Worm (Caenorhabditis elegans) whole organism, L3 larva: ENCODE measurements around the gene R05G6.10.
"Not testable (repeated sequence)": the region's sequence is repeated elsewhere in the genome, so short reads cannot be mapped to it uniquely, and the experiment has no call there.

ENCODE experiments used
- R02D3.7 ChIP-seq: fragments of 150-350 bp; optimal IDR thresholded peaks from 2 replicates; lab custom pipeline; 2014; ENCODE audit warnings: missing biosample characterization, missing genetic modification characterization
- ZK546.5 ChIP-seq: sonication (generic microtip); optimal IDR thresholded peaks from 2 replicates; lab custom pipeline; 2017; ENCODE audit warnings: missing biosample characterization, missing genetic modification characterization
- aly-2 ChIP-seq: fragments of 150-350 bp; optimal IDR thresholded peaks from 2 replicates; lab custom pipeline; 2014; ENCODE audit warnings: missing biosample characterization, missing genetic modification characterization
- ama-1 ChIP-seq: fragments of 150-350 bp; optimal IDR thresholded peaks from 2 replicates; lab custom pipeline; 2018
- ceh-16 ChIP-seq: sonication (generic microtip); optimal IDR thresholded peaks from 2 replicates; lab custom pipeline; 2017; ENCODE audit warnings: missing biosample characterization, missing genetic modification characterization
- ceh-28 ChIP-seq: fragments of 150-350 bp; optimal IDR thresholded peaks from 2 replicates; lab custom pipeline; 2014; ENCODE audit warnings: missing biosample characterization, missing genetic modification reagents, missing genetic modification characterization
- ceh-82 ChIP-seq: fragments of 150-350 bp; optimal IDR thresholded peaks from 2 replicates; lab custom pipeline; 2014; ENCODE audit warnings: missing biosample characterization, missing genetic modification characterization
- ceh-9 ChIP-seq: sonication (generic microtip); optimal IDR thresholded peaks from 2 replicates; lab custom pipeline; 2018; ENCODE audit warnings: missing biosample characterization, missing genetic modification characterization
- daf-12 ChIP-seq: fragments of 150-350 bp; optimal IDR thresholded peaks from 2 replicates; lab custom pipeline; 2014; ENCODE audit warnings: missing biosample characterization, missing genetic modification reagents, missing genetic modification characterization
- egl-27 ChIP-seq: sonication (generic microtip); optimal IDR thresholded peaks from 4 replicates; lab custom pipeline; 2017; ENCODE audit warnings: missing biosample characterization, missing genetic modification reagents, missing genetic modification characterization
- egl-5 ChIP-seq: fragments of 150-350 bp; optimal IDR thresholded peaks from 2 replicates; lab custom pipeline; 2017; ENCODE audit warnings: missing biosample characterization, missing genetic modification reagents, missing genetic modification characterization, inconsistent platforms
- elt-1 ChIP-seq: fragments of 150-350 bp; optimal IDR thresholded peaks from 2 replicates; lab custom pipeline; 2014; ENCODE audit warnings: missing biosample characterization, missing genetic modification characterization
- elt-2 ChIP-seq: sonication (generic microtip); optimal IDR thresholded peaks from 2 replicates; lab custom pipeline; 2016; ENCODE audit warnings: missing genetic modification reagents, mild to moderate bottlenecking, missing genetic modification characterization, missing compliant biosample characterization
- eor-1 ChIP-seq, 2 experiments: fragments of 150-350 bp; optimal IDR thresholded peaks; 2 replicates each; lab custom pipeline; 2014 to 2018; ENCODE audit warnings: missing biosample characterization in 2 of 2, missing genetic modification characterization in 2 of 2
- fkh-10 ChIP-seq: sonication (generic microtip); optimal IDR thresholded peaks from 2 replicates; lab custom pipeline; 2017; ENCODE audit warnings: missing biosample characterization, missing genetic modification reagents, missing genetic modification characterization
- fkh-2 ChIP-seq: fragments of 150-350 bp; optimal IDR thresholded peaks from 2 replicates; lab custom pipeline; 2014; ENCODE audit warnings: missing biosample characterization, missing genetic modification reagents, missing genetic modification characterization
- fos-1 ChIP-seq: fragments of 150-350 bp; optimal IDR thresholded peaks from 2 replicates; lab custom pipeline; 2014; ENCODE audit warnings: missing biosample characterization, missing genetic modification characterization
- jun-1 ChIP-seq: fragments of 150-350 bp; optimal IDR thresholded peaks from 2 replicates; lab custom pipeline; 2014; ENCODE audit warnings: missing biosample characterization, missing genetic modification reagents, missing genetic modification characterization
- lin-15B ChIP-seq: fragments of 150-350 bp; optimal IDR thresholded peaks from 2 replicates; lab custom pipeline; 2014; ENCODE audit warnings: missing biosample characterization, missing genetic modification characterization
- lin-39 ChIP-seq: fragments of 150-350 bp; optimal IDR thresholded peaks from 2 replicates; lab custom pipeline; 2018; ENCODE audit warnings: missing biosample characterization, missing genetic modification reagents, missing genetic modification characterization
- lsy-12 ChIP-seq: sonication (generic microtip); optimal IDR thresholded peaks from 2 replicates; lab custom pipeline; 2016; ENCODE audit warnings: mild to moderate bottlenecking, missing genetic modification characterization, missing compliant biosample characterization
- mdl-1 ChIP-seq: fragments of 150-350 bp; optimal IDR thresholded peaks from 2 replicates; lab custom pipeline; 2014; ENCODE audit warnings: missing biosample characterization, missing genetic modification characterization
- mml-1 ChIP-seq: fragments of 150-350 bp; sonication (generic microtip); optimal IDR thresholded peaks from 3 replicates; lab custom pipeline; 2014; ENCODE audit warnings: missing biosample characterization, missing genetic modification characterization
- nfya-1 ChIP-seq: sonication (generic microtip); optimal IDR thresholded peaks from 2 replicates; lab custom pipeline; 2017; ENCODE audit warnings: missing genetic modification characterization, mild to moderate bottlenecking, missing compliant biosample characterization, antibody characterized with exemption, moderate library complexity; ENCODE audit not compliant: insufficient read depth
- nhr-11 ChIP-seq: fragments of 150-350 bp; optimal IDR thresholded peaks from 2 replicates; lab custom pipeline; 2014; ENCODE audit warnings: missing biosample characterization, missing genetic modification characterization
- nhr-12 ChIP-seq: fragments of 150-350 bp; optimal IDR thresholded peaks from 2 replicates; lab custom pipeline; 2014; ENCODE audit warnings: missing biosample characterization, missing genetic modification characterization
- nhr-23 ChIP-seq: fragments of 150-350 bp; optimal IDR thresholded peaks from 2 replicates; lab custom pipeline; 2014; ENCODE audit warnings: missing biosample characterization, missing genetic modification reagents, missing genetic modification characterization
- nhr-237 ChIP-seq: fragments of 150-350 bp; optimal IDR thresholded peaks from 2 replicates; lab custom pipeline; 2014; ENCODE audit warnings: missing biosample characterization, missing genetic modification characterization
- nhr-28 ChIP-seq: fragments of 150-350 bp; optimal IDR thresholded peaks from 2 replicates; lab custom pipeline; 2014; ENCODE audit warnings: missing biosample characterization, missing genetic modification characterization
- nhr-43 ChIP-seq: sonication (generic microtip); optimal IDR thresholded peaks from 2 replicates; lab custom pipeline; 2016; ENCODE audit warnings: mild to moderate bottlenecking, missing genetic modification characterization, missing compliant biosample characterization; ENCODE audit not compliant: poor library complexity, severe bottlenecking
- nhr-67 ChIP-seq: fragments of 150-350 bp; optimal IDR thresholded peaks from 2 replicates; lab custom pipeline; 2014; ENCODE audit warnings: missing biosample characterization, missing genetic modification characterization
- nhr-76 ChIP-seq: fragments of 150-350 bp; sonication (generic microtip); optimal IDR thresholded peaks from 5 replicates; lab custom pipeline; 2014; ENCODE audit warnings: missing biosample characterization, missing genetic modification characterization
- nhr-77 ChIP-seq: fragments of 150-350 bp; optimal IDR thresholded peaks from 2 replicates; lab custom pipeline; 2014; ENCODE audit warnings: missing biosample characterization, missing genetic modification characterization
- pha-4 ChIP-seq: fragments of 150-350 bp; optimal IDR thresholded peaks from 2 replicates; lab custom pipeline; 2014; ENCODE audit warnings: missing biosample characterization, missing genetic modification reagents, missing genetic modification characterization
- pqm-1 ChIP-seq: fragments of 150-350 bp; optimal IDR thresholded peaks from 2 replicates; lab custom pipeline; 2017; ENCODE audit warnings: missing biosample characterization, missing genetic modification characterization, inconsistent platforms
- sea-2 ChIP-seq: fragments of 150-350 bp; sonication (generic microtip); optimal IDR thresholded peaks from 4 replicates; lab custom pipeline; 2014; ENCODE audit warnings: missing biosample characterization, missing genetic modification reagents, missing genetic modification characterization
- skn-1 ChIP-seq: fragments of 150-350 bp; optimal IDR thresholded peaks from 2 replicates; lab custom pipeline; 2014; ENCODE audit warnings: missing biosample characterization, missing genetic modification characterization
- snpc-4 ChIP-seq: fragments of 150-350 bp; optimal IDR thresholded peaks from 2 replicates; lab custom pipeline; 2014; ENCODE audit warnings: missing biosample characterization, missing genetic modification characterization
- tbx-2 ChIP-seq: sonication (generic microtip); optimal IDR thresholded peaks from 2 replicates; lab custom pipeline; 2016; ENCODE audit warnings: mild to moderate bottlenecking, missing genetic modification characterization, missing compliant biosample characterization
- unc-39 ChIP-seq: sonication (generic microtip); optimal IDR thresholded peaks from 4 replicates; lab custom pipeline; 2017; ENCODE audit warnings: missing biosample characterization, missing genetic modification characterization
- unc-62 ChIP-seq: fragments of 150-350 bp; sonication (generic microtip); optimal IDR thresholded peaks from 4 replicates; lab custom pipeline; 2014; ENCODE audit warnings: missing biosample characterization, missing genetic modification reagents, missing genetic modification characterization
- zag-1 ChIP-seq: fragments of 150-350 bp; optimal IDR thresholded peaks from 2 replicates; lab custom pipeline; 2014; ENCODE audit warnings: missing biosample characterization, missing genetic modification characterization
- ztf-11 ChIP-seq: fragments of 150-350 bp; optimal IDR thresholded peaks from 2 replicates; lab custom pipeline; 2014; ENCODE audit warnings: missing biosample characterization, missing genetic modification characterization
- ztf-4 ChIP-seq: fragments of 150-350 bp; optimal IDR thresholded peaks from 2 replicates; lab custom pipeline; 2014; ENCODE audit warnings: missing biosample characterization, missing genetic modification characterization

R05G6.10 gene

DNA sequence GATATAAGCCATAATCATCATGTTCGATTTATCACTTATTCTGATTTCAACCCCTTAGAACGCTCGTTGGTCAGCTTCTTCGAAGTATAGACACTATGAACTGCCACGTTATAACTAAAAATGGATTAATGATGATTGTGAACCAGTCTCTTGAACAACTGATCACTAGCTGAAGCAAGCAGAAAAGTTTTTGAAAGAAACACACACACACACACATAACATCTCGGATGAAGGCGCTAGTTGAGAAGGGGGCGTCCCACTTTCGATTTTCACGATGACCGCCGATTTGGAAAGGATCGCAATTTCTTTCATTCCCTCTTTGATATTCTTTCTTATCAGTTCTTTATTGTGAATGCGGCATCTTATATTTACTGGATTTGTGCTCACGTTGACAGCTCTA is 26.3 kb upstream of the R05G6.10 start, which contains the start of gene clec-180:
Gene clec-180, plus strand, starts transcription at position 301 of the 400 bp plus-strand sequence.
- no peak for TF ChIP-seq pha-4 (tag; lab: Kevin White, UChicago)
- TF ChIP-seq pqm-1, result no peak
- no peak for TF ChIP-seq lin-39 (tag; lab: Kevin White, UChicago)
- no peak for TF ChIP-seq jun-1
- no peak for TF ChIP-seq R02D3.7 (tag; lab: Kevin White, UChicago)
- TF ChIP-seq nhr-77 (tag; lab: Kevin White, UChicago), result no peak
- TF ChIP-seq snpc-4 (tag; lab: Kevin White, UChicago), result no peak
- no peak for TF ChIP-seq nhr-28 (tag; lab: Kevin White, UChicago)
- no peak for TF ChIP-seq ztf-4 (tag; lab: Kevin White, UChicago)
- no peak for TF ChIP-seq ZK546.5 (tag; lab: Kevin White, UChicago)
- TF ChIP-seq ceh-82 (tag; lab: Kevin White, UChicago), result no peak
- no peak for TF ChIP-seq ceh-16
- no peak for TF ChIP-seq aly-2 (tag; lab: Kevin White, UChicago)
- TF ChIP-seq fkh-2, result no peak
- TF ChIP-seq nfya-1 (tag; lab: Kevin White, UChicago), result no peak
- no peak for TF ChIP-seq fkh-10 (GFP tag; lab: Kevin White, UChicago)
- no peak for TF ChIP-seq zag-1 (tag; lab: Kevin White, UChicago)
- TF ChIP-seq unc-62 (GFP tag; lab: Kevin White, UChicago), result no peak
- no peak for TF ChIP-seq ama-1 (lab: Kevin White, UChicago)

DNA sequence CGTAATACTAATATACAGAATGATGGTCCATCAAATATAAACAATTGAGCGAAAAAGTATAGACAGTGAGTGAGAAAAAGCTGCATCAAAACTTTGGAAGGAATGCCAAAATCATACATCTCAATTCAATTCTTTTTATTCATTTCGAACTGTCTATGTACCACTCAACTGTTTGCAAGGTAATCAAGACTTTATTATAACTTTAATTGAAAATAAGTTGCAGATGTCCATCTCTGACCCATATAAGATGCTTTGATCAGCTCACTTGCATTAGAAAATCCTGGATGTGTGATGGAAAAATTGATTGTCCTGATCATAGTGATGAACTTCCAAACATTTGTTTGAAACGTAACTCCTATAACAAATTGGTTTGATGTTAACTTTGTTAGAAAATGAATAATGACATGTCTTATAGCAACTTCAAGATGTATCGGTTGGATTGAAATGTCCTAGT is 25.2 kb upstream of the R05G6.10 start, which contains the start of gene F32E10.8:
Gene F32E10.8, plus strand, starts transcription at position 51 of the 454 bp plus-strand sequence.
- TF ChIP-seq ztf-11 (tag; lab: Kevin White, UChicago), result no peak
- no peak for TF ChIP-seq ceh-9
- TF ChIP-seq unc-62 (GFP tag; lab: Kevin White, UChicago), result no peak
- TF ChIP-seq fkh-2, result no peak
- TF ChIP-seq lin-15B (tag; lab: Kevin White, UChicago), result no peak
- no peak for TF ChIP-seq pqm-1
- TF ChIP-seq skn-1 (tag; lab: Kevin White, UChicago), result no peak
- no peak for TF ChIP-seq ceh-28 (tag; lab: Kevin White, UChicago)
- no peak for TF ChIP-seq snpc-4 (tag; lab: Kevin White, UChicago)
- no peak for TF ChIP-seq nhr-237 (tag; lab: Kevin White, UChicago)
- TF ChIP-seq nfya-1 (tag; lab: Kevin White, UChicago), result no peak
- no peak for TF ChIP-seq egl-5 (tag; lab: Kevin White, UChicago)
- no peak for TF ChIP-seq elt-2 (tag; lab: Kevin White, UChicago)
- TF ChIP-seq egl-27 (tag; lab: Kevin White, UChicago), result no peak
- no peak for TF ChIP-seq jun-1

DNA sequence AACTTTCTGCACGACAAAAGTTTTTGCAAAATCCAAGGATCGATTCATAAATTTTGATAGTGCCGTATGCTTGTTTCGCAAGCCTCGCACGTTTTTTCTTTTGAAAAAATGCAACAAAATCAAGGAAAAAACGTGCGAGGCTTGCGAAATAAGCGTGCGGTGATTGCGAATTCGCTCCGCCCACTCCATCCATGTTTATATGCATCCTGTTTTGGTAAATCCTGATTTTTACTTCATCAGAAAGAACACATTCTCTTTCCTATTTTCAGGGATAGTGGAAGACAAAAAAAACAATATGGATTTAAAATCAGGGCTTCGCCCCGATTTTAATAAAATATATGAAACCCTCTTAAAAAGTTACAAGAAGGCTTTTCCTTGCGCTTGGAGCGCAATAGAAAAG is 21.5 kb upstream of the R05G6.10 start, which contains the start of gene F32E10.9:
Gene F32E10.9, minus strand, starts transcription at position 101 of the 400 bp plus-strand sequence.
- TF ChIP-seq nhr-23 (tag; lab: Kevin White, UChicago); ceh-9; ceh-82 (tag; lab: Kevin White, UChicago): not testable (repeated sequence)

DNA sequence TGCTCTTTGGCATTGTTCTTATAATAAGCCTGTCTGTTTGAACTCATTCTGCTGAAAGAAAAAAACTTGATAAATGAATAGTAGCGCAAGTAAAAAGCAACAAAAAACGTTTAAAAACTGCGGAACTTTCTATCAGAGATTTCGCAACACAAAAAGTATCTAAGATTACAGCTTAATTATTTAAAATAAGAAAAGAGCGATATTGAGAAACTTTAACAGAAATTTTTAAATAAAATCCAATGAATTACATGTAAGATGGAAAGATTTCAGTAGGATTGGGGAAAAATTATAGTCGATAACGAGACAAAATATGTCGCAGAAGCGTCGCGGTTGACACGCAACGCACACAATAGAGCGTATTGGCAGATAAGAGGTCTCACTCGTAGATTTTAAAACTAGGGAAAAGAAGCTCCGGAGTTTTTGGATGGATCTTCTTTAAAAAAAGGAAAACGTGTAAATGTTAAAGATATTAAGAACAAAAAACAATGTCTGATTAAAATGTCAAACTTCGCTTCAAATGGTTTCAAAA is 19.3 kb upstream of the R05G6.10 start, which contains the start of gene ima-3:
Gene ima-3, minus strand, starts transcription at position 51 of the 529 bp plus-strand sequence.
- peak; percentile 29 for TF ChIP-seq snpc-4 (tag; lab: Kevin White, UChicago)
- no peak for TF ChIP-seq ceh-82 (tag; lab: Kevin White, UChicago)
- no peak for TF ChIP-seq ceh-9
- no peak for TF ChIP-seq nhr-12 (tag; lab: Kevin White, UChicago)
- TF ChIP-seq elt-1 (tag; lab: Kevin White, UChicago), result no peak
- TF ChIP-seq ceh-28 (tag; lab: Kevin White, UChicago), result no peak
- TF ChIP-seq sea-2 (GFP tag; lab: Kevin White, UChicago), result no peak
- no peak for TF ChIP-seq ztf-11 (tag; lab: Kevin White, UChicago)
- no peak for TF ChIP-seq ZK546.5 (tag; lab: Kevin White, UChicago)
- no peak for TF ChIP-seq daf-12 (tag; lab: Kevin White, UChicago)
- TF ChIP-seq fos-1, result no peak
- no peak for TF ChIP-seq pqm-1
- no peak for TF ChIP-seq nhr-28 (tag; lab: Kevin White, UChicago)
- TF ChIP-seq eor-1 (tag; optimal IDR thresholded peaks at IDR 0.05; lab: Kevin White, UChicago), result no peak
- TF ChIP-seq nhr-43, result no peak
- no peak for TF ChIP-seq ztf-4 (tag; lab: Kevin White, UChicago)
- TF ChIP-seq ama-1 (lab: Kevin White, UChicago), result no peak
- TF ChIP-seq nhr-67 (tag; lab: Kevin White, UChicago), result no peak
- no peak for TF ChIP-seq skn-1 (tag; lab: Kevin White, UChicago)
- TF ChIP-seq nhr-11, result no peak
- TF ChIP-seq lsy-12 (tag; lab: Kevin White, UChicago), result no peak
- TF ChIP-seq aly-2 (tag; lab: Kevin White, UChicago), result no peak
- no peak for TF ChIP-seq unc-39 (tag; lab: Kevin White, UChicago)
- no peak for TF ChIP-seq mdl-1 (tag; lab: Kevin White, UChicago)
- no peak for TF ChIP-seq mml-1 (tag; lab: Kevin White, UChicago)
- TF ChIP-seq nhr-237 (tag; lab: Kevin White, UChicago), result no peak
- TF ChIP-seq nhr-76 (tag; lab: Kevin White, UChicago), result no peak
- TF ChIP-seq nfya-1 (tag; lab: Kevin White, UChicago), result peak; percentile 59
- TF ChIP-seq nhr-23 (tag; lab: Kevin White, UChicago), result peak; percentile 33
- TF ChIP-seq lin-39 (tag; lab: Kevin White, UChicago), result peak; percentile 48
- TF ChIP-seq R02D3.7 (tag; lab: Kevin White, UChicago), result no peak
- TF ChIP-seq tbx-2, result no peak
- peak; percentile 12 for TF ChIP-seq elt-2 (tag; lab: Kevin White, UChicago)
